Fruit fly (Drosophila melanogaster): ENCODE measurements around the gene CG31955.

Gene CG31955

DNA sequence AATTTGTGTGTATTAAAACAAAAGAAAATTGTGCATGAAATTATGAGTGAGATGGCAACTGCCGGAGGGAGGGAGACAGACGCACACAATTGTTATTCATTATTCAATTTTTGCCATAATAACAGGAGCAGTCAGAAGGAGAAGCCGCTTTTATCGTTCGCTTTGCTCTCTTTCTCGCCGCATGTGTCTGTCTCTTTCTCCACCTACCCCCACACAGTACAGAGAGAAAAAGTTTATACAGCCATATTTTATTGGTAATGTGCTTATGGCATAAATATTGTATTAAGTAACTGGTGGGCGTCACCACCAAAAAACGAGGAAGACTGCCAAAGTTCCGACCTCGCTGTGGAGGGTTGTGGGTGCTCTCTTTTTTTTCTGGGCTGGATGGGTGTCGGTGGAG is 30.4 kb downstream of the CG31955 start:
- no peak for TF ChIP-seq N (GFP tag; optimal IDR thresholded peaks at IDR 0.05)
- no peak for TF ChIP-seq Mio (GFP tag; optimal IDR thresholded peaks at IDR 0.05)

- TF ChIP-seq ey (GFP tag; optimal IDR thresholded peaks at IDR 0.05) = no peak
- TF ChIP-seq Hr78 (GFP tag; optimal IDR thresholded peaks at IDR 0.05) = no peak
- TF ChIP-seq Abd-B (GFP tag; optimal IDR thresholded peaks at IDR 0.05) = no peak
- no peak for TF ChIP-seq fru (GFP tag; optimal IDR thresholded peaks at IDR 0.05)
- no peak for TF ChIP-seq br (GFP tag; optimal IDR thresholded peaks at IDR 0.05)
- TF ChIP-seq sv (GFP tag; optimal IDR thresholded peaks at IDR 0.05) = no peak
- TF ChIP-seq lola (GFP tag; optimal IDR thresholded peaks at IDR 0.05) = no peak
- TF ChIP-seq brk (GFP tag; optimal IDR thresholded peaks at IDR 0.05) = no peak
- TF ChIP-seq jim (GFP tag; optimal IDR thresholded peaks at IDR 0.05) = no peak
- no peak for TF ChIP-seq Sp1 (GFP tag; optimal IDR thresholded peaks at IDR 0.05)
- no peak for TF ChIP-seq OdsH (GFP tag; optimal IDR thresholded peaks at IDR 0.05)
- TF ChIP-seq Dfd (GFP tag; optimal IDR thresholded peaks at IDR 0.05) = no peak
- no peak for TF ChIP-seq Rel (GFP tag; optimal IDR thresholded peaks at IDR 0.05)
- no peak for TF ChIP-seq Rel (tag; optimal IDR thresholded peaks at IDR 0.05)
- TF ChIP-seq Hr83 (GFP tag; optimal IDR thresholded peaks at IDR 0.05; ENCODE audit: poor library complexity, severe bottlenecking) = no peak
Measured at dm6 chr2L:3681338-3681737, 31.6 kb downstream of the CG31955 start.

DNA sequence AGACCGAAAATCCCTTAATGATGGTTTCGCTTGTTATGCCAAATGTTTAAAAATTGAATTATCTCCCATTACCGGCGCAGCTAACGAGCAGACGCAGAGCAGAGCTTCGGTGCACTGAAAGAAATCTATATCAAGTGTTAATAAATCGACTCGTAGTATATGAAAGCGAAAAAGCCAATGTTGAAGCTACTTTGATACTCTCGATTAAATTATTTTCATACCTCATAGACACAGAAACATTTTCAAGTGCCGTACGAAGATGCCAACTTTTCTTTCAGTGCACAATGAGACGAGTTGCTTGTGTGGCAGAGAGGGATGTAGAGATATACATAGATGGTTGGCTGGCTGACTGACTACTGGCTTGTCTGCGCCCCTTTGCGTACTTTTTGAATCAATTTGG is 37.1 kb downstream of the CG31955 start:
- TF ChIP-seq Hr78 (GFP tag; optimal IDR thresholded peaks at IDR 0.05) = no peak
- no peak for TF ChIP-seq ey (GFP tag; optimal IDR thresholded peaks at IDR 0.05)
- TF ChIP-seq Myc (optimal IDR thresholded peaks at IDR 0.05) = no peak
- no peak for TF ChIP-seq h (GFP tag; optimal IDR thresholded peaks at IDR 0.05)
- TF ChIP-seq Jra (GFP tag; optimal IDR thresholded peaks at IDR 0.05) = no peak
- TF ChIP-seq Hr83 (GFP tag; optimal IDR thresholded peaks at IDR 0.05; ENCODE audit: poor library complexity, severe bottlenecking) = no peak
- TF ChIP-seq Sp1 (GFP tag; optimal IDR thresholded peaks at IDR 0.05) = no peak
- TF ChIP-seq OdsH (GFP tag; optimal IDR thresholded peaks at IDR 0.05) = no peak
- no peak for TF ChIP-seq CG32264 (GFP tag; optimal IDR thresholded peaks at IDR 0.05)
- TF ChIP-seq CG9705 (GFP tag; optimal IDR thresholded peaks at IDR 0.05) = no peak
- TF ChIP-seq CrebA (GFP tag; optimal IDR thresholded peaks at IDR 0.05; ENCODE audit: borderline replicate concordance) = no peak
- TF ChIP-seq GATAd (GFP tag; optimal IDR thresholded peaks at IDR 0.05) = no peak
- no peak for TF ChIP-seq psq (GFP tag; optimal IDR thresholded peaks at IDR 0.05)
- no peak for TF ChIP-seq dmrt93B (GFP tag; optimal IDR thresholded peaks at IDR 0.05)
- no peak for TF ChIP-seq Vsx2 (GFP tag; optimal IDR thresholded peaks at IDR 0.05; ENCODE audit: partially characterized antibody)

DNA sequence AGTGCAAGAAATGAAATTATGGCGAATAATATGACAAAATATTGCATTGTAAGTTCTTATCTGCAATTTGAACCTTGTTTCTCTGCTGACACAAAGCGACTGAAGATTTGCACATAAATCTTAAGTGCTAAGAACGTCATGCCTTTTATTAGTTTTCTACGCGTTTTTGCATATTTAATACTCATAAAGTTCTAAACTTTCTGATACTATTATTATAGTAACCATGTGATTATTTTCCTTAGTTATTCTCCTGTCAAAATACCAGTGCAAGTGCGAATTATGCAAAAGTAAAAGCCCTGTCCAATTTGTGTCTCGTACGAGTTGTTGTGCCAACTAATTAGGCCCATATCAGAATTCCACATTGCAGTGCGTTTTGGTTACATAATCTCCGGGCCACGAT is 42.4 kb downstream of the CG31955 start, which contains the start of gene Sfp24Bc:
Sfp24Bc (minus strand) TSS at position 101 of the 400 bp plus-strand sequence.
- TF ChIP-seq pan (optimal IDR thresholded peaks at IDR 0.05) (no peak), Rel (GFP tag; optimal IDR thresholded peaks at IDR 0.05) (no peak), Rel (tag; optimal IDR thresholded peaks at IDR 0.05) (no peak), CG9705 (GFP tag; optimal IDR thresholded peaks at IDR 0.05) (no peak), tai (GFP tag; optimal IDR thresholded peaks at IDR 0.05) (no peak), foxo (GFP tag; optimal IDR thresholded peaks at IDR 0.05) (no peak), jim (GFP tag; optimal IDR thresholded peaks at IDR 0.05) (no peak)

DNA sequence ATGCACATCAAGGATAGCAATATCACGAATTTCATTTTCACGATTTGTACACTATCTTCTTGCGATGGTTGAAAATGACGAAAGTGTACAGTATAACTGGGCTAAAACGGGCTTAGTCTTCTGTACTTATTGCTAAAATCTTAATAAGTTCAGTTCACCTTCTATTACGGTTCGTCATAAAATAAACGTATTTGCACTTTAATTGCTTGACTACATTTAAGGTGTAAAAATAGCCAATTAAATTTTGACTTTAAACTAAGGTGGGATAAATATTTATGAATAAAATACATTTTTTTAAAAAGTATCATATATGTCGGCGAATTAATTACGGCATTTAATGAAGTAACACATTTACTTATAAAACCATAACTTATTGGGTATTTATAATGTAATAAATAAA is 43.2 kb downstream of the CG31955 start, which contains the start of gene Sfp24Bb:
Sfp24Bb (minus strand) TSS at position 101 of the 400 bp plus-strand sequence.
- TF ChIP-seq Myc (optimal IDR thresholded peaks at IDR 0.05) (no peak), Vsx2 (GFP tag; optimal IDR thresholded peaks at IDR 0.05; ENCODE audit: partially characterized antibody) (no peak), brk (GFP tag; optimal IDR thresholded peaks at IDR 0.05) (no peak), h (GFP tag; optimal IDR thresholded peaks at IDR 0.05) (no peak)

dm6 chr2L:3669034-3669433 is 43.9 kb downstream of the CG31955 start, which contains the start of gene Sfp24Bd:
Gene Sfp24Bd, minus strand, starts transcription at chr2L:3669134.
- TF ChIP-seq lola (GFP tag; optimal IDR thresholded peaks at IDR 0.05) (no peak), Jra (GFP tag; optimal IDR thresholded peaks at IDR 0.05) (no peak), CrebA (GFP tag; optimal IDR thresholded peaks at IDR 0.05; ENCODE audit: borderline replicate concordance) (no peak), Abd-B (GFP tag; optimal IDR thresholded peaks at IDR 0.05) (no peak), Hr78 (GFP tag; optimal IDR thresholded peaks at IDR 0.05) (no peak), Dfd (GFP tag; optimal IDR thresholded peaks at IDR 0.05) (no peak), CG9705 (GFP tag; optimal IDR thresholded peaks at IDR 0.05) (no peak), HLH106 (tag; optimal IDR thresholded peaks at IDR 0.05) (no peak), tai (GFP tag; optimal IDR thresholded peaks at IDR 0.05) (no peak), Sp1 (GFP tag; optimal IDR thresholded peaks at IDR 0.05) (no peak), Vsx2 (GFP tag; optimal IDR thresholded peaks at IDR 0.05; ENCODE audit: partially characterized antibody) (no peak), dl (GFP tag; optimal IDR thresholded peaks at IDR 0.05; ENCODE audit: insufficient read depth in 1 of 2, partially characterized antibody in 2 of 2) (no peak), pan (optimal IDR thresholded peaks at IDR 0.05) (no peak), psq (GFP tag; optimal IDR thresholded peaks at IDR 0.05) (no peak), jim (GFP tag; optimal IDR thresholded peaks at IDR 0.05) (no peak), dsf (GFP tag; optimal IDR thresholded peaks at IDR 0.05; ENCODE audit: borderline replicate concordance) (no peak), rgr (GFP tag; optimal IDR thresholded peaks at IDR 0.05) (no peak), brk (GFP tag; optimal IDR thresholded peaks at IDR 0.05) (no peak), Dif (GFP tag; optimal IDR thresholded peaks at IDR 0.05; ENCODE audit: partially characterized antibody) (no peak), Hnf4 (GFP tag; optimal IDR thresholded peaks at IDR 0.05) (no peak)
